Fruit fly (Drosophila melanogaster) whole organism, prepupa: ENCODE measurements around the gene CG12118.

Experiments
- CG10669 ChIP-seq: fragments of 200-800 bp; sonication (Bioruptor generic); optimal IDR thresholded peaks from 3 replicates; lab custom pipeline; 2018; ENCODE audit warnings: missing biosample characterization, mild to moderate bottlenecking, missing genetic modification characterization, moderate library complexity
- CG11294 ChIP-seq: fragments of 200-800 bp; sonication (Bioruptor generic); IDR thresholded peaks from 2 replicates; pipeline ENCODE4 v1.3.6; 2022; ENCODE audit warnings: missing biosample characterization, missing genetic modification characterization
- CG15336 ChIP-seq: fragments of 200-800 bp; sonication (Bioruptor generic); IDR thresholded peaks from 2 replicates; pipeline ENCODE4 v1.3.6; 2022; ENCODE audit warnings: missing biosample characterization, missing genetic modification characterization
- CG1621 ChIP-seq: fragments of 200-800 bp; sonication (Bioruptor generic); optimal IDR thresholded peaks from 3 replicates; lab custom pipeline; 2018; ENCODE audit warnings: missing biosample characterization, mild to moderate bottlenecking, missing genetic modification characterization
- CG16779 ChIP-seq: fragments of 200-800 bp; sonication (Bioruptor generic); optimal IDR thresholded peaks from 3 replicates; lab custom pipeline; 2017; ENCODE audit warnings: missing biosample characterization, mild to moderate bottlenecking, missing genetic modification characterization
- CG3032 ChIP-seq: fragments of 200-800 bp; optimal IDR thresholded peaks from 2 replicates; lab custom pipeline; 2019; ENCODE audit warnings: missing biosample characterization, mild to moderate bottlenecking, missing genetic modification characterization, moderate library complexity
- CG32006 ChIP-seq: fragments of 200-800 bp; sonication (Bioruptor generic); optimal IDR thresholded peaks from 3 replicates; lab custom pipeline; 2017; ENCODE audit warnings: missing biosample characterization, mild to moderate bottlenecking, missing genetic modification characterization
- CG34406 ChIP-seq: fragments of 200-800 bp; sonication (Bioruptor generic); optimal IDR thresholded peaks from 3 replicates; lab custom pipeline; 2016; ENCODE audit warnings: missing biosample characterization, missing genetic modification characterization
- CG3919 ChIP-seq: fragments of 200-800 bp; sonication (Bioruptor generic); optimal IDR thresholded peaks from 3 replicates; lab custom pipeline; 2016; ENCODE audit warnings: missing biosample characterization, missing genetic modification characterization
- CG4318 ChIP-seq: fragments of 200-800 bp; sonication (Bioruptor generic); optimal IDR thresholded peaks from 3 replicates; lab custom pipeline; 2017; ENCODE audit warnings: missing biosample characterization, mild to moderate bottlenecking, missing genetic modification characterization
- CG6163 ChIP-seq: fragments of 200-800 bp; sonication (Bioruptor generic); IDR thresholded peaks from 3 replicates; pipeline ENCODE4 v1.3.6; 2022; ENCODE audit warnings: missing biosample characterization, missing genetic modification characterization
- CG6276 ChIP-seq: fragments of 200-800 bp; sonication (Bioruptor generic); optimal IDR thresholded peaks from 2 replicates; lab custom pipeline; 2017; ENCODE audit warnings: missing biosample characterization, mild to moderate bottlenecking, missing genetic modification characterization
- CG6808 ChIP-seq: fragments of 200-800 bp; sonication (Bioruptor generic); optimal IDR thresholded peaks from 3 replicates; lab custom pipeline; 2017; ENCODE audit warnings: missing biosample characterization, missing genetic modification characterization, mild to moderate bottlenecking, moderate library complexity, missing genetic modification reagents
- CG7368 ChIP-seq: fragments of 200-800 bp; sonication (Bioruptor generic); optimal IDR thresholded peaks from 3 replicates; lab custom pipeline; 2016; ENCODE audit warnings: missing biosample characterization, missing genetic modification characterization
- CG8119 ChIP-seq: fragments of 200-800 bp; sonication (Bioruptor generic); IDR thresholded peaks from 3 replicates; pipeline ENCODE4 v1.3.6; 2022; ENCODE audit warnings: missing biosample characterization, missing genetic modification characterization
- CG8632 ChIP-seq: fragments of 200-800 bp; sonication (Bioruptor generic); optimal IDR thresholded peaks from 3 replicates; lab custom pipeline; 2016; ENCODE audit warnings: missing biosample characterization, missing genetic modification characterization
- CG9139 ChIP-seq: fragments of 200-800 bp; sonication (Bioruptor generic); optimal IDR thresholded peaks from 3 replicates; lab custom pipeline; 2017; ENCODE audit warnings: missing biosample characterization, mild to moderate bottlenecking, missing genetic modification characterization
- Eip78C ChIP-seq: fragments of 200-800 bp; sonication (Bioruptor generic); peaks from one replicate; lab custom pipeline; 2016; ENCODE audit warnings: missing biosample characterization, missing genetic modification characterization
- Eip93F ChIP-seq: fragments of 200-800 bp; sonication (Bioruptor generic); optimal IDR thresholded peaks from 2 replicates; lab custom pipeline; 2016; ENCODE audit warnings: missing biosample characterization, mild to moderate bottlenecking, missing genetic modification characterization
- Ets21C ChIP-seq: fragments of 200-800 bp; sonication (Bioruptor generic); optimal IDR thresholded peaks from 3 replicates; lab custom pipeline; 2016; ENCODE audit warnings: missing biosample characterization, missing genetic modification characterization
- Ets96B ChIP-seq: fragments of 200-800 bp; optimal IDR thresholded peaks from 2 replicates; lab custom pipeline; 2019; ENCODE audit warnings: missing biosample characterization, mild to moderate bottlenecking, missing genetic modification characterization, moderate library complexity
- Hr38 ChIP-seq: sonication (Bioruptor generic); optimal IDR thresholded peaks from 2 replicates; lab custom pipeline; 2016; ENCODE audit warnings: missing biosample characterization, missing genetic modification characterization
- Hr39 ChIP-seq: fragments of 200-800 bp; sonication (Bioruptor generic); optimal IDR thresholded peaks from 2 replicates; lab custom pipeline; 2016; ENCODE audit warnings: missing biosample characterization, missing genetic modification characterization
- Hr4 ChIP-seq: fragments of 200-800 bp; sonication (Bioruptor generic); optimal IDR thresholded peaks from 3 replicates; lab custom pipeline; 2016; ENCODE audit warnings: missing biosample characterization, missing genetic modification characterization
- Lpt ChIP-seq: fragments of 200-800 bp; sonication (Bioruptor generic); optimal IDR thresholded peaks from 3 replicates; lab custom pipeline; 2016; ENCODE audit warnings: missing biosample characterization, missing genetic modification characterization
- Met ChIP-seq: fragments of 200-800 bp; sonication (Bioruptor generic); optimal IDR thresholded peaks from 3 replicates; lab custom pipeline; 2016; ENCODE audit warnings: missing biosample characterization, missing genetic modification characterization
- OdsH ChIP-seq: fragments of 200-800 bp; sonication (Bioruptor generic); optimal IDR thresholded peaks from 3 replicates; lab custom pipeline; 2016; ENCODE audit warnings: missing biosample characterization, missing genetic modification characterization
- Smox ChIP-seq: fragments of 200-800 bp; sonication (Bioruptor generic); optimal IDR thresholded peaks from 3 replicates; lab custom pipeline; 2016; ENCODE audit warnings: missing biosample characterization, missing genetic modification characterization
- Sox102F ChIP-seq: fragments of 200-800 bp; sonication (Bioruptor generic); optimal IDR thresholded peaks from 2 replicates; lab custom pipeline; 2016; ENCODE audit warnings: missing biosample characterization, mild to moderate bottlenecking, missing genetic modification characterization
- Sox14 ChIP-seq: fragments of 200-800 bp; sonication (Bioruptor generic); optimal IDR thresholded peaks from 3 replicates; lab custom pipeline; 2016; ENCODE audit warnings: missing biosample characterization, missing genetic modification characterization
- acj6 ChIP-seq: fragments of 200-800 bp; sonication (Bioruptor generic); optimal IDR thresholded peaks from 3 replicates; lab custom pipeline; 2016; ENCODE audit warnings: missing biosample characterization, missing genetic modification characterization
- dsx ChIP-seq: fragments of 200-800 bp; optimal IDR thresholded peaks from 3 replicates; lab custom pipeline; 2019; ENCODE audit warnings: missing biosample characterization, mild to moderate bottlenecking, missing genetic modification characterization, moderate library complexity; ENCODE audit not compliant: poor library complexity, severe bottlenecking
- eg ChIP-seq: fragments of 200-800 bp; sonication (Bioruptor generic); IDR thresholded peaks from 3 replicates; pipeline ENCODE4 v1.3.6; 2022; ENCODE audit warnings: missing biosample characterization, missing genetic modification characterization
- esn ChIP-seq: fragments of 200-800 bp; sonication (Bioruptor generic); optimal IDR thresholded peaks from 2 replicates; lab custom pipeline; 2016; ENCODE audit warnings: missing biosample characterization, mild to moderate bottlenecking, missing genetic modification characterization, moderate library complexity
- fd59A ChIP-seq: fragments of 200-800 bp; sonication (Bioruptor generic); optimal IDR thresholded peaks from 2 replicates; lab custom pipeline; 2017; ENCODE audit warnings: missing biosample characterization, mild to moderate bottlenecking, missing genetic modification characterization, missing genetic modification reagents
- fd85E ChIP-seq: fragments of 200-800 bp; sonication (Bioruptor generic); optimal IDR thresholded peaks from 3 replicates; lab custom pipeline; 2016; ENCODE audit warnings: missing biosample characterization, missing genetic modification characterization
- fkh ChIP-seq: fragments of 200-800 bp; sonication (Bioruptor generic); optimal IDR thresholded peaks from 3 replicates; lab custom pipeline; 2017; ENCODE audit warnings: missing biosample characterization, mild to moderate bottlenecking, missing genetic modification characterization, moderate library complexity
- lz ChIP-seq: fragments of 200-800 bp; sonication (Bioruptor generic); optimal IDR thresholded peaks from 3 replicates; lab custom pipeline; 2016; ENCODE audit warnings: missing biosample characterization, missing genetic modification characterization
- pdm3 ChIP-seq: fragments of 200-800 bp; sonication (Bioruptor generic); optimal IDR thresholded peaks from 3 replicates; lab custom pipeline; 2016; ENCODE audit warnings: missing biosample characterization, missing genetic modification characterization
- salr ChIP-seq, 2 experiments: fragments of 200-800 bp; sonication (Bioruptor generic); optimal IDR thresholded peaks; 3 replicates each; lab custom pipeline; 2016 to 2018; ENCODE audit warnings: missing biosample characterization in 2 of 2, missing genetic modification characterization in 2 of 2, mild to moderate bottlenecking in 1 of 2
- ss ChIP-seq, 2 experiments: fragments of 200-800 bp; sonication (Bioruptor generic); optimal IDR thresholded peaks; 2 replicates in 1 of 2; 3 replicates in 1 of 2; lab custom pipeline; 2017 to 2018; ENCODE audit warnings: mild to moderate bottlenecking in 2 of 2, missing biosample characterization in 2 of 2, missing genetic modification characterization in 2 of 2, moderate library complexity in 1 of 2
- svp ChIP-seq: fragments of 200-800 bp; sonication (Bioruptor generic); peaks from one replicate; lab custom pipeline; 2016; ENCODE audit warnings: missing biosample characterization, missing genetic modification characterization

Gene CG12118

DNA sequence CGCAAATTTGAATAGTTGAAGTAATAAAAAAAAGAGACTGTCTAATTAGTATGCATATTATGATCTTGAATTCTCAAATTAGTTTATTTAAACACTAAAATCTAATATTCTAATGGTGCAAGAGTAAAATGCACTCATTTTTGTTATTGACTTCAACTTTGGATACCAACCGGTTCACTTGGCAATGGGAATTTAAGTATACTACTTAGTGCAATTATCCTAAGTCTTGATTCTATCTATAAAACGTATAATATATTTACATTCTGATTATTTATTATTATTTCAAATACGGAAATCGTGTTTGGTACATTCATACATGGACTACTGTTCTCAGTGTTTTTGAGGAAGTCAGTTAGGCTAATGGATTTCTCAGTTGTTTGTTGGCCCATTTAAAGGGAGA, 30.6 kb upstream of the CG12118 start, which contains the start of gene Gr8a:
Gene Gr8a (plus strand): TSS at position 301 of the 400 bp plus-strand sequence.
- TF ChIP-seq Hr38 (GFP tag; lab: Kevin White, UChicago) (no peak), esn (GFP tag; lab: Kevin White, UChicago) (no peak), fkh (GFP tag; lab: Kevin White, UChicago) (no peak), CG6808 (GFP tag; lab: Kevin White, UChicago) (no peak), CG34406 (GFP tag; lab: Kevin White, UChicago) (no peak), svp (GFP tag; lab: Kevin White, UChicago) (no peak), lz (GFP tag; lab: Kevin White, UChicago) (no peak), CG4318 (GFP tag; lab: Kevin White, UChicago) (no peak), CG9139 (GFP tag; lab: Kevin White, UChicago) (no peak), pdm3 (no peak), CG15336 (GFP tag; lab: Robert Waterston, UW) (no peak), CG6276 (no peak)

DNA sequence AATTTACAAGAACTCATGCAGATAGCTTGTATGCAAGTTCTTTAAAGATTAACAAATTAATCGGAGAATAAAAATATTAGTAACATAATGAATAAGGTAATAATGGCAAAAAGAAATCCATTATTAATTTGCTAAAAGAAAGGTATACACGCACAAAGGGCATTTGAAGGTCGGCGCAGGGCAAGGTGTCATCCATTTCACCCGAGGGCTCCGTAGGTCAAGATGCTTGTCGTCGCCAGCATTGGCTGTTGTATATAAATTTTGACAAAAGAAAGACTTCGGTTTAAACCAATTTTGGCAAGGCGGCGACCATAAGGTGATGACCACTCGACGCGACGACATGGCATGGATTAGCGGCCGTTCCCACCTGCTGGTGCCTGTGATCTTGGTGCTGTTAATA, 28.9 kb upstream of the CG12118 start, which contains the start of gene CG15370:
Gene CG15370 (plus strand): TSS at position 301 of the 400 bp plus-strand sequence.
- no peak for TF ChIP-seq pdm3
- TF ChIP-seq Ets21C: no peak
- TF ChIP-seq dsx (GFP tag; lab: Kevin White, UChicago): no peak
- TF ChIP-seq CG9139 (GFP tag; lab: Kevin White, UChicago): no peak
- no peak for TF ChIP-seq CG7368 (GFP tag; lab: Kevin White, UChicago)
- TF ChIP-seq Sox14 (GFP tag; lab: Kevin White, UChicago): no peak
- no peak for TF ChIP-seq CG3032 (tag; lab: Kevin White, UChicago)
- no peak for TF ChIP-seq Hr39 (GFP tag; lab: Kevin White, UChicago)

DNA sequence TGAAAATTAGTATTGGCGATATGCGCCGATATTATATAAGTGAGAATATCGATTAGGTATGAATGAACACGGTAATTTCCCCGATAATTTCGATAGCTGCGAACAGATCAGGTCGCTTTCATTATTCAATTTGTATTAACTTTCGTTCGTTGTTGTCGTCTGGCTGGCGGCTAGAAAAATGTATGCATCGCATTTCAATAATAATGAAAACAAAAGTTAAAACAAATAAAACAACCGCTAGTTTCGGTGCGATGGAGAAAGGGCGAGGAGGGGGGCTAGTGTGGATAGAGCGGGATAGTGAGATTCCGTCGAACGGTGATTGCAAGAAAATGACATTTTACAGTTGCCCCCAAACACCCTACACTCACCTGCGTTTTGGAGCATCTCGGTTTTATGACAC, 28.2 kb upstream of the CG12118 start:
- no peak for TF ChIP-seq Lpt (GFP tag; lab: Kevin White, UChicago)
- TF ChIP-seq Met: no peak
- no peak for TF ChIP-seq CG9139 (GFP tag; lab: Kevin White, UChicago)
- no peak for TF ChIP-seq ss (GFP tag; optimal IDR thresholded peaks at IDR 0.05; lab: Kevin White, UChicago)
- no peak for TF ChIP-seq Ets21C
- no peak for TF ChIP-seq fd85E (GFP tag; lab: Kevin White, UChicago)
- no peak for TF ChIP-seq CG6276
- no peak for TF ChIP-seq Eip93F
- no peak for TF ChIP-seq CG1621 (tag; lab: Kevin White, UChicago)
- no peak for TF ChIP-seq CG8119 (GFP tag; lab: Robert Waterston, UW)
- TF ChIP-seq Sox102F: no peak
- no peak for TF ChIP-seq CG11294 (GFP tag; lab: Robert Waterston, UW)
- no peak for TF ChIP-seq fd59A
- no peak for TF ChIP-seq CG10669 (GFP tag; lab: Kevin White, UChicago)
- no peak for TF ChIP-seq Hr4
- no peak for TF ChIP-seq Smox

DNA sequence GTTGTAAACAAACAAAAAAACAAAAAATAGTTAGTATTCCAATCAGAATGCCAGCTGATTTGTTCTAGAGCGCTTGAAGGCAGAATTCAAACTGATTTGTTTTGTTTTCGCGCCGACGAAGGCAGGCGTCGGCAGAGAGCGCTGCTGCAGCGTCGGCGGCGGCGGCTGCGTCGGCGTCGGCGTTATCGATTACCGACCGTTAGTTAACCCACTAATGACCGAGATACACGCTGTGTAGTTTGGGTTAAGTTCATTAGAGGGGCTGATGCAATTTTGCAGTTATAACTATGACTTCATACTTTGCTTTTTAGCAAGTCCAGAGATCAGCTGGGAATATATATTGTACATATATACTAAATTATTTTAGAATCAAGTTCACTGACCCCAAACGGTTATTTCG, 27.0 kb upstream of the CG12118 start, which contains the start of gene t:
Gene t (minus strand): TSS at position 76 of the 400 bp plus-strand sequence.
- TF ChIP-seq acj6 (no peak), Met (no peak), CG1621 (tag; lab: Kevin White, UChicago) (no peak), CG6163 (GFP tag; lab: Robert Waterston, UW) (0 out of 3 replicates have a peak, but pooled peaks have one; percentile 31), CG11294 (GFP tag; lab: Robert Waterston, UW) (peak; percentile 35; the same call in 1 of the 2 replicates), CG8632 (GFP tag; lab: Kevin White, UChicago) (no peak), svp (GFP tag; lab: Kevin White, UChicago) (no peak), CG3919 (GFP tag; lab: Kevin White, UChicago) (no peak), CG32006 (peak; percentile 42), CG10669 (GFP tag; lab: Kevin White, UChicago) (no peak), eg (GFP tag; lab: Robert Waterston, UW) (peak; percentile 46; the same call in 1 of the 3 replicates), CG9139 (GFP tag; lab: Kevin White, UChicago) (no peak), CG6808 (GFP tag; lab: Kevin White, UChicago) (no peak), lz (GFP tag; lab: Kevin White, UChicago) (no peak), OdsH (no peak), salr (GFP tag; optimal IDR thresholded peaks at IDR 0.05; lab: Kevin White, UChicago) (no peak), Eip78C (peak; percentile 67), CG15336 (GFP tag; lab: Robert Waterston, UW) (peak; percentile 50), Ets96B (tag; lab: Kevin White, UChicago) (no peak), CG16779 (tag; lab: Kevin White, UChicago) (peak; percentile 16), CG6276 (peak; percentile 37), Hr4 (peak; percentile 2), CG8119 (GFP tag; lab: Robert Waterston, UW) (no peak; the same call in 2 of the 3 replicates)
